Fruit fly (Drosophila melanogaster) whole organism, prepupa: Measurements from ENCODE around the gene CG13720.

Experiments used
- Blimp-1 ChIP-seq: fragments of 200-800 bp; sonication (Bioruptor generic); optimal IDR thresholded peaks from 3 replicates; lab custom pipeline; 2017; ENCODE audit warnings: missing biosample characterization, missing genetic modification characterization, mild to moderate bottlenecking, moderate library complexity, missing genetic modification reagents
- CG10631 ChIP-seq: fragments of 200-800 bp; sonication (Bioruptor generic); optimal IDR thresholded peaks from 2 replicates; lab custom pipeline; 2016; ENCODE audit warnings: missing biosample characterization, missing genetic modification characterization
- CG10669 ChIP-seq: fragments of 200-800 bp; sonication (Bioruptor generic); optimal IDR thresholded peaks from 3 replicates; lab custom pipeline; 2018; ENCODE audit warnings: missing biosample characterization, mild to moderate bottlenecking, missing genetic modification characterization, moderate library complexity
- CG11902 ChIP-seq: fragments of 200-800 bp; sonication (Bioruptor generic); optimal IDR thresholded peaks from 3 replicates; lab custom pipeline; 2016; ENCODE audit warnings: missing biosample characterization, missing genetic modification characterization
- CG15336 ChIP-seq: fragments of 200-800 bp; sonication (Bioruptor generic); IDR thresholded peaks from 2 replicates; pipeline ENCODE4 v1.3.6; 2022; ENCODE audit warnings: missing biosample characterization, missing genetic modification characterization
- CG1621 ChIP-seq: fragments of 200-800 bp; sonication (Bioruptor generic); optimal IDR thresholded peaks from 3 replicates; lab custom pipeline; 2018; ENCODE audit warnings: missing biosample characterization, mild to moderate bottlenecking, missing genetic modification characterization
- CG16779 ChIP-seq: fragments of 200-800 bp; sonication (Bioruptor generic); optimal IDR thresholded peaks from 3 replicates; lab custom pipeline; 2017; ENCODE audit warnings: missing biosample characterization, mild to moderate bottlenecking, missing genetic modification characterization
- CG3032 ChIP-seq: fragments of 200-800 bp; optimal IDR thresholded peaks from 2 replicates; lab custom pipeline; 2019; ENCODE audit warnings: missing biosample characterization, mild to moderate bottlenecking, missing genetic modification characterization, moderate library complexity
- CG32006 ChIP-seq: fragments of 200-800 bp; sonication (Bioruptor generic); optimal IDR thresholded peaks from 3 replicates; lab custom pipeline; 2017; ENCODE audit warnings: missing biosample characterization, mild to moderate bottlenecking, missing genetic modification characterization
- CG34406 ChIP-seq: fragments of 200-800 bp; sonication (Bioruptor generic); optimal IDR thresholded peaks from 3 replicates; lab custom pipeline; 2016; ENCODE audit warnings: missing biosample characterization, missing genetic modification characterization
- CG3919 ChIP-seq: fragments of 200-800 bp; sonication (Bioruptor generic); optimal IDR thresholded peaks from 3 replicates; lab custom pipeline; 2016; ENCODE audit warnings: missing biosample characterization, missing genetic modification characterization
- CG4318 ChIP-seq: fragments of 200-800 bp; sonication (Bioruptor generic); optimal IDR thresholded peaks from 3 replicates; lab custom pipeline; 2017; ENCODE audit warnings: missing biosample characterization, mild to moderate bottlenecking, missing genetic modification characterization
- CG6163 ChIP-seq: fragments of 200-800 bp; sonication (Bioruptor generic); IDR thresholded peaks from 3 replicates; pipeline ENCODE4 v1.3.6; 2022; ENCODE audit warnings: missing biosample characterization, missing genetic modification characterization
- CG6276 ChIP-seq: fragments of 200-800 bp; sonication (Bioruptor generic); optimal IDR thresholded peaks from 2 replicates; lab custom pipeline; 2017; ENCODE audit warnings: missing biosample characterization, mild to moderate bottlenecking, missing genetic modification characterization
- CG6792 ChIP-seq: fragments of 200-800 bp; sonication (Bioruptor generic); optimal IDR thresholded peaks from 3 replicates; lab custom pipeline; 2016; ENCODE audit warnings: missing biosample characterization, missing genetic modification characterization
- CG6808 ChIP-seq: fragments of 200-800 bp; sonication (Bioruptor generic); optimal IDR thresholded peaks from 3 replicates; lab custom pipeline; 2017; ENCODE audit warnings: missing biosample characterization, missing genetic modification characterization, mild to moderate bottlenecking, moderate library complexity, missing genetic modification reagents
- CG8119 ChIP-seq: fragments of 200-800 bp; sonication (Bioruptor generic); IDR thresholded peaks from 3 replicates; pipeline ENCODE4 v1.3.6; 2022; ENCODE audit warnings: missing biosample characterization, missing genetic modification characterization
- Eip75B ChIP-seq: fragments of 200-800 bp; sonication (Bioruptor generic); optimal IDR thresholded peaks from 3 replicates; lab custom pipeline; 2016; ENCODE audit warnings: missing biosample characterization, missing genetic modification characterization
- Eip78C ChIP-seq: fragments of 200-800 bp; sonication (Bioruptor generic); peaks from one replicate; lab custom pipeline; 2016; ENCODE audit warnings: missing biosample characterization, missing genetic modification characterization
- Ets21C ChIP-seq: fragments of 200-800 bp; sonication (Bioruptor generic); optimal IDR thresholded peaks from 3 replicates; lab custom pipeline; 2016; ENCODE audit warnings: missing biosample characterization, missing genetic modification characterization
- Ets96B ChIP-seq: fragments of 200-800 bp; optimal IDR thresholded peaks from 2 replicates; lab custom pipeline; 2019; ENCODE audit warnings: missing biosample characterization, mild to moderate bottlenecking, missing genetic modification characterization, moderate library complexity
- Gug ChIP-seq: fragments of 200-800 bp; sonication (Bioruptor generic); IDR thresholded peaks from 2 replicates; pipeline ENCODE4 v1.3.6; 2022; ENCODE audit warnings: missing biosample characterization, missing genetic modification characterization
- Hr39 ChIP-seq: fragments of 200-800 bp; sonication (Bioruptor generic); optimal IDR thresholded peaks from 2 replicates; lab custom pipeline; 2016; ENCODE audit warnings: missing biosample characterization, missing genetic modification characterization
- Sox102F ChIP-seq: fragments of 200-800 bp; sonication (Bioruptor generic); optimal IDR thresholded peaks from 2 replicates; lab custom pipeline; 2016; ENCODE audit warnings: missing biosample characterization, mild to moderate bottlenecking, missing genetic modification characterization
- Sox15 ChIP-seq: fragments of 200-800 bp; sonication (Bioruptor generic); optimal IDR thresholded peaks from 3 replicates; lab custom pipeline; 2016; ENCODE audit warnings: missing biosample characterization, missing genetic modification characterization
- dsx ChIP-seq: fragments of 200-800 bp; optimal IDR thresholded peaks from 3 replicates; lab custom pipeline; 2019; ENCODE audit warnings: missing biosample characterization, mild to moderate bottlenecking, missing genetic modification characterization, moderate library complexity; ENCODE audit not compliant: poor library complexity, severe bottlenecking
- eg ChIP-seq: fragments of 200-800 bp; sonication (Bioruptor generic); IDR thresholded peaks from 3 replicates; pipeline ENCODE4 v1.3.6; 2022; ENCODE audit warnings: missing biosample characterization, missing genetic modification characterization
- fd59A ChIP-seq: fragments of 200-800 bp; sonication (Bioruptor generic); optimal IDR thresholded peaks from 2 replicates; lab custom pipeline; 2017; ENCODE audit warnings: missing biosample characterization, mild to moderate bottlenecking, missing genetic modification characterization, missing genetic modification reagents
- fd85E ChIP-seq: fragments of 200-800 bp; sonication (Bioruptor generic); optimal IDR thresholded peaks from 3 replicates; lab custom pipeline; 2016; ENCODE audit warnings: missing biosample characterization, missing genetic modification characterization
- fkh ChIP-seq: fragments of 200-800 bp; sonication (Bioruptor generic); optimal IDR thresholded peaks from 3 replicates; lab custom pipeline; 2017; ENCODE audit warnings: missing biosample characterization, mild to moderate bottlenecking, missing genetic modification characterization, moderate library complexity
- lz ChIP-seq: fragments of 200-800 bp; sonication (Bioruptor generic); optimal IDR thresholded peaks from 3 replicates; lab custom pipeline; 2016; ENCODE audit warnings: missing biosample characterization, missing genetic modification characterization
- net ChIP-seq: fragments of 200-800 bp; sonication (Bioruptor generic); optimal IDR thresholded peaks from 3 replicates; lab custom pipeline; 2016; ENCODE audit warnings: missing biosample characterization, missing genetic modification characterization
- pdm3 ChIP-seq: fragments of 200-800 bp; sonication (Bioruptor generic); optimal IDR thresholded peaks from 3 replicates; lab custom pipeline; 2016; ENCODE audit warnings: missing biosample characterization, missing genetic modification characterization
- spab ChIP-seq: fragments of 200-800 bp; sonication (Bioruptor generic); optimal IDR thresholded peaks from 2 replicates; lab custom pipeline; 2017; ENCODE audit warnings: missing biosample characterization, mild to moderate bottlenecking, missing genetic modification characterization, missing genetic modification reagents
- ss ChIP-seq, 2 experiments: fragments of 200-800 bp; sonication (Bioruptor generic); optimal IDR thresholded peaks; 2 replicates in 1 of 2; 3 replicates in 1 of 2; lab custom pipeline; 2017 to 2018; ENCODE audit warnings: mild to moderate bottlenecking in 2 of 2, missing biosample characterization in 2 of 2, missing genetic modification characterization in 2 of 2, moderate library complexity in 1 of 2
- svp ChIP-seq: fragments of 200-800 bp; sonication (Bioruptor generic); peaks from one replicate; lab custom pipeline; 2016; ENCODE audit warnings: missing biosample characterization, missing genetic modification characterization
- vri ChIP-seq: fragments of 200-800 bp; sonication (Bioruptor generic); optimal IDR thresholded peaks from 3 replicates; lab custom pipeline; 2016; ENCODE audit warnings: missing biosample characterization, mild to moderate bottlenecking, missing genetic modification characterization

Gene CG13720

DNA sequence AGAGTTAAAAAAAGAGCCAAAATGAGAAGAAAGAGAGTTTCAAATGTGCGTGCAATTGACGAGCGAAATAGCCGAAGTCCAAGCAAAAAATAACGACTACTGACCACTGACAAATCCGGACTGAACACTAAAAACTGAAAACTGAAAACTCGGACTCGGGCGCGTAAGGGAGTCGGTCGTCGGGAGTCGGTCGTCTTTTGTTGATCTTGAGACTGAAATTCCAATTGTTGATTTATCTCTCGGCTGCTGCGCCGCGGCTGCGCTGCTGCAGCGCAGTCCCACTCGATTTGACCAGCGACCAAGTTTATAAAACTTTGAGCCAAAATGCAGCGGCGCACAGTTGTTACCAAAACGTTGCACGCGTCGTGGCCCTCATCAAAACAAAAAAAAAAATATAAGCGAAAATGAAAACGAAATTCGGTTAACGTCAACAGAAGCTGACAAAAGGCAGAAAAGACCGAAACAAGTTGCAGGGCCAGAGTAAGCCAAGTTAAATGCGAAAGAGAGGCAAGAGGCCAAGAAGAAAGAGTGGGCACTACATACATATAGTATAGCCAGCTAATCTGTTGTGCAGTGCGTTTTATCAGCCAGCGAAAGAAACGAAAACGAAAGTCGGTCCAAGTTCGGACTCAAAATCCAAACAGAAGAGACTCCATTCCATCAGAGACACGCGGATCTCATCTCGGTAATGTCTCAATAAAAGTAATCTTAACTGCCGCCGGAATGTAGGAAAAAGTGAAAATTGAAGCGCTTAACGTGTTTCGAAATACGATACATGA is 32.7 kb upstream of the CG13720 start, which contains the start of gene CG11353 (continued):
- no peak for TF ChIP-seq Eip75B (GFP tag; lab: Kevin White, UChicago)
- TF ChIP-seq pdm3 (GFP tag; lab: Kevin White, UChicago), result no peak
- no peak for TF ChIP-seq CG10669
- peak; percentile 9 for TF ChIP-seq CG34406 (GFP tag; lab: Kevin White, UChicago)

DNA sequence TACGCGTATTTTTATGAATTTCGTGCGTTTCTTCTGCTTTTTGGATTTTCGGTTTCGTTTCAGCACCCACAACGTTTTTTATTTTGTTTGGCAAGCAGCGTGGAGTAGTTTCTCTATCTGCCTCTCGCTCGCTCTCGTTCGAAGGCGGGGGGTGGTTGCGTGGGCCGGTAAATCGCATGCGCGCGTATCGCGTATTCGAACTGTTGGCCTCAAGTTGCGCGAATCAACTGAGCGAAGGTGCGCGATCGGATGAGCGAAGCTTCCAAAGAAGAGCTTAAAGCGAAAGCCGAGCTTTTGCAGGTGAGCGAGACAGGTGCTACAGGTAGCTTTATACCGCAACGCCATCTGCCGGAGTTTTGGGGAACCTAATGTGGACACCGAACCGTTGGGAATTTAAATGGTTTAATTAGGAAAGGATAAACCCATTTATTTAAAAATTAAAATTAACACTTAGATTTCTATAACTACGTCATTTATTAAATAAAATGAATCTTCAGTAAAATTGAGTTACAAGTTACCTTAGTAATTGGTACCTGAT is 31.7 kb upstream of the CG13720 start, which contains the start of gene Tie:
Gene Tie, minus strand, starts transcription at position 205 of the 538 bp plus-strand sequence.
- TF ChIP-seq dsx (GFP tag; lab: Kevin White, UChicago), result peak; percentile 24
- TF ChIP-seq CG8119, result peak; percentile 21; the same call in 1 of the 3 replicates
- TF ChIP-seq CG6792 (GFP tag; lab: Kevin White, UChicago), result no peak
- TF ChIP-seq Eip75B (GFP tag; lab: Kevin White, UChicago), result no peak
- no peak for TF ChIP-seq CG4318 (GFP tag; lab: Kevin White, UChicago)
- no peak for TF ChIP-seq CG1621
- peak; percentile 61; the same call in 1 of the 3 replicates for TF ChIP-seq eg (GFP tag; lab: Robert Waterston, UW)
- TF ChIP-seq CG11902 (GFP tag; lab: Kevin White, UChicago), result no peak
- TF ChIP-seq ss (GFP tag; optimal IDR thresholded peaks at IDR 0.05; lab: Kevin White, UChicago), result peak; percentile 17 to 36
- TF ChIP-seq Hr39 (GFP tag; lab: Kevin White, UChicago), result no peak
- TF ChIP-seq CG3919 (GFP tag; lab: Kevin White, UChicago), result peak; percentile 3
- TF ChIP-seq CG10669, result no peak
- TF ChIP-seq fd85E (GFP tag; lab: Kevin White, UChicago), result no peak
- TF ChIP-seq CG6276 (GFP tag; lab: Kevin White, UChicago), result peak; percentile 8
- TF ChIP-seq CG16779, result no peak
- TF ChIP-seq svp (GFP tag; lab: Kevin White, UChicago), result peak; percentile 66
- TF ChIP-seq Sox102F, result no peak
- TF ChIP-seq fkh (GFP tag; lab: Kevin White, UChicago), result peak; percentile 27
- no peak for TF ChIP-seq fd59A
- peak; percentile 35 for TF ChIP-seq net (GFP tag; lab: Kevin White, UChicago)
- no peak; the same call in 1 of the 2 replicates for TF ChIP-seq CG15336 (GFP tag; lab: Robert Waterston, UW)
- TF ChIP-seq, all 60 proteins: peak for 9

DNA sequence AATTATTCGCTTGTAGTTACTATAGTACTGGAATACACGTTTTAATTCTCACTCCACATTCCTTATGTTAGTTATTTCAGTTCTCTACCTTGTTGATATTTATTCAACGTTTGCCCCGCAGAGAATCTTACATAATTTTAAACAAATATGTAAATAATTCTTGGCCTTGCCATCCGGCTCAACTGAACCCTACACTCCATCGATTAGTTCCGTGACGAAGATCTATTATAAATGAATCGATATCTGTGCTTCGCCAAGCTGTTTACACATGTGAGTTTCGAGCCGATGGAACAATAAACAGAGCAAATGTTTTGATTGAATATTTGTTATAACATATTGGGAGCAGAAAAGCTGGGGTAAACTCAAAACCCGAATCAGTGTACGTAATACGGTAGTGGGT is 21.5 kb upstream of the CG13720 start:
- TF ChIP-seq Blimp-1 (GFP tag; lab: Kevin White, UChicago) (no peak), fkh (GFP tag; lab: Kevin White, UChicago) (peak; percentile 79)

DNA sequence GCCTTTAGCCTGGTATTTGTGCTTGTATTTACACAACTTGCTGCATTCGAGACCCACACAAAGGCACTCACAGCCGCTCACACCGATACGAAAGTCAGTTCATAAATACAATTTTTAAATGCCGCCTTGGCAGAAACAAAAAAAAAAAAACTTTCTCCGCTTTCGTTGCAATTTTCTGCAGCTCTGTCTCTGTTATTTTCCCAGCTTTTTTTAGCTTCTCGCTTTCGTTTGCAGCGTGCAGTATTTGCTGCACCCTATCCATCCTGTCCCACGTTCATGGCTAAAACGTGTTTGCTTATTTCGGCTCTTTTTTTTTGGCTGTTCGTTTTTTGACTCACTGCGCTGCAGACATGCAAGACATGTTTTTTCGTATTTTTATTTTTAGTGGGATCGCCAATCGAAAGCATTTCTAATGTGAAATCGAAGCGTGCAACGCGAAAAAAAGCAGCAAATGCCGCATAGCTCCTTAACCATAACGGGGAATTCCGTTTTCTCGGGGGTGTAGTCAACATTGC is 19.2 kb upstream of the CG13720 start:
- TF ChIP-seq Eip78C (peak; percentile 61), Ets96B (tag; lab: Kevin White, UChicago) (no peak), CG4318 (GFP tag; lab: Kevin White, UChicago) (no peak), CG16779 (no peak), Blimp-1 (GFP tag; lab: Kevin White, UChicago) (peak; percentile 91), CG6792 (GFP tag; lab: Kevin White, UChicago) (no peak), CG32006 (GFP tag; lab: Kevin White, UChicago) (peak; percentile 7), Sox15 (GFP tag; lab: Kevin White, UChicago) (no peak), CG10669 (no peak), CG6163 (0 out of 3 replicates have a peak, but pooled peaks have one; percentile 27), vri (GFP tag; lab: Kevin White, UChicago) (no peak), net (GFP tag; lab: Kevin White, UChicago) (no peak), CG3919 (GFP tag; lab: Kevin White, UChicago) (no peak), lz (no peak), CG10631 (no peak), CG6808 (no peak), CG6276 (GFP tag; lab: Kevin White, UChicago) (peak; percentile 33), eg (GFP tag; lab: Robert Waterston, UW) (no peak), Ets21C (no peak), spab (GFP tag; lab: Kevin White, UChicago) (no peak), Gug (GFP tag; lab: Robert Waterston, UW) (no peak), CG8119 (peak; percentile 70; the same call in 2 of the 3 replicates), CG3032 (tag; lab: Kevin White, UChicago) (no peak), CG15336 (GFP tag; lab: Robert Waterston, UW) (peak; percentile 38)
- TF ChIP-seq, all 60 proteins: peak for 7
